Fruit fly (Drosophila melanogaster): Measurements from ENCODE around the gene Rpt5.

dm6 chr3R:23723381-23724034 is 29.2 kb upstream of the Rpt5 start:
- TF ChIP-seq psq (optimal IDR thresholded peaks at IDR 0.05) (no peak), CG8478 (optimal IDR thresholded peaks at IDR 0.05) (no peak)

Data from whole organism.